Worm (Caenorhabditis elegans) whole organism, L4/young adult: ENCODE data around the gene Y48A5A.3.

Experiments used
- W03F9.2 ChIP-seq: fragments of 150-350 bp; optimal IDR thresholded peaks from 2 replicates; lab custom pipeline; 2014; ENCODE audit warnings: missing biosample characterization, missing genetic modification characterization
- dao-5 ChIP-seq: sonication (generic microtip); optimal IDR thresholded peaks from 2 replicates; lab custom pipeline; 2016; ENCODE audit warnings: missing genotype, missing genetic modification characterization, moderate library complexity, missing compliant biosample characterization
- him-1 ChIP-seq: sonication (generic microtip); optimal IDR thresholded peaks from 2 replicates; lab custom pipeline; 2016; ENCODE audit warnings: missing genotype, missing genetic modification reagents, missing genetic modification characterization, missing compliant biosample characterization

Y48A5A.3 gene

ce11 chrIV:1972271-1972670 is 2.7 kb downstream of the Y48A5A.3 start, which contains the start of gene Y76B12C.4:
Gene Y76B12C.4, minus strand, starts transcription at chrIV:1972371.
- no peak for TF ChIP-seq dao-5 (tag; lab: Kevin White, UChicago)
- no peak for TF ChIP-seq him-1 (tag; lab: Kevin White, UChicago)
- no peak for TF ChIP-seq W03F9.2 (tag; lab: Kevin White, UChicago)

- TF ChIP-seq him-1 (tag; lab: Kevin White, UChicago) (no peak), dao-5 (tag; lab: Kevin White, UChicago) (no peak), W03F9.2 (tag; lab: Kevin White, UChicago) (no peak)
Measured at ce11 chrIV:1973372-1973771, 3.8 kb downstream of the Y48A5A.3 start, which contains the start of gene Y76B12C.3. Gene Y76B12C.3, plus strand, starts transcription at chrIV:1973705.

ce11 chrIV:1975594-1975993 is 6.1 kb downstream of the Y48A5A.3 start:
- no peak for TF ChIP-seq dao-5 (tag; lab: Kevin White, UChicago)
- no peak for TF ChIP-seq W03F9.2 (tag; lab: Kevin White, UChicago)
- TF ChIP-seq him-1 (tag; lab: Kevin White, UChicago) = no peak

ce11 chrIV:1979782-1980181 is 10.2 kb downstream of the Y48A5A.3 start, which contains the start of gene Y76B12C.8:
Gene Y76B12C.8, plus strand, starts transcription at chrIV:1979988.
- TF ChIP-seq him-1 (tag; lab: Kevin White, UChicago) = no peak
- no peak for TF ChIP-seq W03F9.2 (tag; lab: Kevin White, UChicago)
- TF ChIP-seq dao-5 (tag; lab: Kevin White, UChicago) = no peak

ce11 chrIV:1980961-1981446 is 11.5 kb downstream of the Y48A5A.3 start, which contains the start of gene Y76B12C.6:
Gene Y76B12C.6, plus strand, starts transcription at chrIV:1981396.
- TF ChIP-seq W03F9.2 (tag; lab: Kevin White, UChicago) (no peak), dao-5 (tag; lab: Kevin White, UChicago) (no peak), him-1 (tag; lab: Kevin White, UChicago) (no peak)

- TF ChIP-seq dao-5 (tag; lab: Kevin White, UChicago) = no peak
- TF ChIP-seq W03F9.2 (tag; lab: Kevin White, UChicago) = no peak
- no peak for TF ChIP-seq him-1 (tag; lab: Kevin White, UChicago)
Measured at ce11 chrIV:1990843-1991339, 21.4 kb downstream of the Y48A5A.3 start.

- no peak for TF ChIP-seq W03F9.2 (tag; lab: Kevin White, UChicago)
- TF ChIP-seq him-1 (tag; lab: Kevin White, UChicago) = no peak
Measured at ce11 chrIV:1992789-1993188, 23.3 kb downstream of the Y48A5A.3 start, which contains the start of gene xpc-1. Gene xpc-1, plus strand, starts transcription at chrIV:1993089.

- no peak for TF ChIP-seq W03F9.2 (tag; lab: Kevin White, UChicago)
- TF ChIP-seq dao-5 (tag; lab: Kevin White, UChicago) = no peak
- no peak for TF ChIP-seq him-1 (tag; lab: Kevin White, UChicago)
Measured at ce11 chrIV:1997762-1998161, 28.2 kb downstream of the Y48A5A.3 start.

- TF ChIP-seq him-1 (tag; lab: Kevin White, UChicago) (no peak), W03F9.2 (tag; lab: Kevin White, UChicago) (no peak), dao-5 (tag; lab: Kevin White, UChicago) (no peak)
Measured at ce11 chrIV:2002290-2002689, 32.8 kb downstream of the Y48A5A.3 start.

- TF ChIP-seq dao-5 (tag; lab: Kevin White, UChicago) = no peak
- no peak for TF ChIP-seq W03F9.2 (tag; lab: Kevin White, UChicago)
- TF ChIP-seq him-1 (tag; lab: Kevin White, UChicago) = no peak
Measured at ce11 chrIV:2008920-2009319, 39.4 kb downstream of the Y48A5A.3 start.
